Worm (Caenorhabditis elegans) whole organism, mixed stage, embryonic: ENCODE results near the gene str-136.

Experiments
- M03D4.4 ChIP-seq: sonication (generic microtip); optimal IDR thresholded peaks from 2 replicates; lab custom pipeline; 2017; ENCODE audit warnings: mild to moderate bottlenecking, missing genetic modification characterization, missing compliant biosample characterization
- bed-3 ChIP-seq: fragments of 200-800 bp; sonication (Bioruptor generic); optimal IDR thresholded peaks from 3 replicates; lab custom pipeline; 2018; ENCODE audit warnings: mild to moderate bottlenecking, missing genetic modification characterization, moderate library complexity, missing compliant biosample characterization
- blmp-1 ChIP-seq: fragments of 150-350 bp; optimal IDR thresholded peaks from 2 replicates; lab custom pipeline; 2014; ENCODE audit warnings: missing biosample characterization, missing genetic modification characterization
- ceh-39 ChIP-seq: fragments of 150-350 bp; optimal IDR thresholded peaks from 2 replicates; lab custom pipeline; 2014; ENCODE audit warnings: missing biosample characterization, missing genetic modification characterization
- ceh-43 ChIP-seq: fragments of 200-800 bp; sonication (Bioruptor generic); optimal IDR thresholded peaks from 2 replicates; lab custom pipeline; 2018; ENCODE audit warnings: mild to moderate bottlenecking, missing genetic modification characterization, moderate library complexity, missing compliant biosample characterization
- ceh-83 ChIP-seq: fragments of 200-800 bp; sonication (Bioruptor generic); optimal IDR thresholded peaks from 2 replicates; lab custom pipeline; 2018; ENCODE audit warnings: mild to moderate bottlenecking, missing genetic modification characterization, missing compliant biosample characterization
- ces-1 ChIP-seq: fragments of 150-350 bp; optimal IDR thresholded peaks from 2 replicates; lab custom pipeline; 2014; ENCODE audit warnings: missing biosample characterization, missing genetic modification reagents, missing genetic modification characterization
- cnd-1 ChIP-seq: fragments of 200-800 bp; sonication (Bioruptor generic); optimal IDR thresholded peaks from 2 replicates; lab custom pipeline; 2018; ENCODE audit warnings: mild to moderate bottlenecking, missing genetic modification characterization, missing compliant biosample characterization
- drap-1 ChIP-seq: fragments of 200-800 bp; sonication (Bioruptor generic); optimal IDR thresholded peaks from 3 replicates; lab custom pipeline; 2018; ENCODE audit warnings: mild to moderate bottlenecking, missing genetic modification characterization, missing compliant biosample characterization
- elt-1 ChIP-seq: sonication (generic microtip); optimal IDR thresholded peaks from 2 replicates; lab custom pipeline; 2017; ENCODE audit warnings: missing genetic modification characterization, mild to moderate bottlenecking, missing compliant biosample characterization, antibody characterized with exemption, moderate library complexity, borderline replicate concordance; ENCODE audit not compliant: insufficient read depth
- elt-3 ChIP-seq: fragments of 150-350 bp; optimal IDR thresholded peaks from 2 replicates; lab custom pipeline; 2014; ENCODE audit warnings: missing biosample characterization, missing genetic modification characterization
- flh-1 ChIP-seq: fragments of 200-800 bp; sonication (Bioruptor generic); optimal IDR thresholded peaks from 2 replicates; lab custom pipeline; 2018; ENCODE audit warnings: mild to moderate bottlenecking, missing genetic modification characterization, moderate library complexity, missing compliant biosample characterization
- ham-2 ChIP-seq: fragments of 200-800 bp; sonication (Bioruptor generic); optimal IDR thresholded peaks from 2 replicates; lab custom pipeline; 2018; ENCODE audit warnings: mild to moderate bottlenecking, missing genetic modification characterization, missing compliant biosample characterization
- hlh-1 ChIP-seq: fragments of 150-350 bp; optimal IDR thresholded peaks from 2 replicates; lab custom pipeline; 2014; ENCODE audit warnings: missing biosample characterization, missing genetic modification reagents, missing genetic modification characterization
- lin-13 ChIP-seq: fragments of 150-350 bp; optimal IDR thresholded peaks from 2 replicates; lab custom pipeline; 2014; ENCODE audit warnings: missing biosample characterization, missing genetic modification characterization
- lin-32 ChIP-seq: fragments of 200-800 bp; sonication (Bioruptor generic); optimal IDR thresholded peaks from 2 replicates; lab custom pipeline; 2018; ENCODE audit warnings: mild to moderate bottlenecking, missing genetic modification characterization, missing compliant biosample characterization
- mab-5 ChIP-seq: fragments of 150-350 bp; optimal IDR thresholded peaks from 2 replicates; lab custom pipeline; 2014; ENCODE audit warnings: missing biosample characterization, missing genetic modification characterization
- mep-1 ChIP-seq: fragments of 150-350 bp; optimal IDR thresholded peaks from 2 replicates; lab custom pipeline; 2017; ENCODE audit warnings: missing biosample characterization, missing genetic modification reagents, missing genetic modification characterization, inconsistent platforms
- mls-2 ChIP-seq: sonication (generic microtip); optimal IDR thresholded peaks from 2 replicates; lab custom pipeline; 2016; ENCODE audit warnings: mild to moderate bottlenecking, missing genetic modification characterization, moderate library complexity, missing compliant biosample characterization
- nhr-12 ChIP-seq: fragments of 150-350 bp; optimal IDR thresholded peaks from 2 replicates; lab custom pipeline; 2014; ENCODE audit warnings: missing biosample characterization, missing genetic modification characterization
- nhr-2 ChIP-seq: fragments of 150-350 bp; optimal IDR thresholded peaks from 2 replicates; lab custom pipeline; 2014; ENCODE audit warnings: missing biosample characterization, missing genetic modification characterization
- nhr-237 ChIP-seq: fragments of 150-350 bp; optimal IDR thresholded peaks from 2 replicates; lab custom pipeline; 2014; ENCODE audit warnings: missing biosample characterization, missing genetic modification characterization
- nhr-28 ChIP-seq: fragments of 150-350 bp; optimal IDR thresholded peaks from 2 replicates; lab custom pipeline; 2014; ENCODE audit warnings: missing biosample characterization, missing genetic modification characterization
- nhr-76 ChIP-seq: sonication (generic microtip); optimal IDR thresholded peaks from 2 replicates; lab custom pipeline; 2017; ENCODE audit warnings: missing biosample characterization, missing genetic modification characterization
- pha-4 ChIP-seq: fragments of 150-350 bp; optimal IDR thresholded peaks from 2 replicates; lab custom pipeline; 2018; ENCODE audit warnings: missing biosample characterization, missing genetic modification reagents, missing genetic modification characterization
- sem-2 ChIP-seq: fragments of 200-800 bp; sonication (Bioruptor generic); optimal IDR thresholded peaks from 2 replicates; lab custom pipeline; 2018; ENCODE audit warnings: mild to moderate bottlenecking, missing genetic modification characterization, missing compliant biosample characterization
- snpc-4 ChIP-seq: fragments of 150-350 bp; optimal IDR thresholded peaks from 2 replicates; lab custom pipeline; 2014; ENCODE audit warnings: missing biosample characterization, missing genetic modification characterization
- sptf-1 ChIP-seq: sonication (generic microtip); optimal IDR thresholded peaks from 2 replicates; lab custom pipeline; 2017; ENCODE audit warnings: mild to moderate bottlenecking, missing genetic modification characterization, moderate library complexity, missing compliant biosample characterization
- tbx-8 ChIP-seq: fragments of 200-800 bp; sonication (Bioruptor generic); optimal IDR thresholded peaks from 2 replicates; lab custom pipeline; 2018; ENCODE audit warnings: mild to moderate bottlenecking, missing genetic modification characterization, moderate library complexity, missing compliant biosample characterization
- unc-120 ChIP-seq: sonication (generic microtip); optimal IDR thresholded peaks from 2 replicates; lab custom pipeline; 2017; ENCODE audit warnings: missing genetic modification characterization, missing compliant biosample characterization; ENCODE audit not compliant: poor library complexity, severe bottlenecking
- unc-39 ChIP-seq: fragments of 150-350 bp; optimal IDR thresholded peaks from 2 replicates; lab custom pipeline; 2014; ENCODE audit warnings: missing biosample characterization, missing genetic modification characterization
- unc-62 ChIP-seq: fragments of 150-350 bp; optimal IDR thresholded peaks from 2 replicates; lab custom pipeline; 2014; ENCODE audit warnings: missing biosample characterization, missing genetic modification reagents, missing genetic modification characterization
- zip-8 ChIP-seq: fragments of 150-350 bp; optimal IDR thresholded peaks from 2 replicates; lab custom pipeline; 2014; ENCODE audit warnings: missing biosample characterization, missing genetic modification characterization
- ztf-11 ChIP-seq: fragments of 150-350 bp; optimal IDR thresholded peaks from 2 replicates; lab custom pipeline; 2014; ENCODE audit warnings: missing biosample characterization, missing genetic modification characterization

Gene str-136

ce11 chrV:8307681-8308080 is 29.0 kb upstream of the str-136 start, which contains the start of gene clec-218:
Gene clec-218 (plus strand): TSS chrV:8307942.
- TF ChIP-seq mep-1 (tag; lab: Kevin White, UChicago) (no peak), zip-8 (tag; lab: Kevin White, UChicago) (no peak), bed-3 (no peak), blmp-1 (no peak), sem-2 (GFP tag; lab: Kevin White, UChicago) (no peak), nhr-12 (tag; lab: Kevin White, UChicago) (no peak), unc-39 (no peak), ztf-11 (tag; lab: Kevin White, UChicago) (no peak), ceh-39 (no peak), drap-1 (GFP tag; lab: Kevin White, UChicago) (no peak), nhr-28 (no peak), tbx-8 (GFP tag; lab: Kevin White, UChicago) (no peak), lin-32 (GFP tag; lab: Kevin White, UChicago) (no peak), nhr-76 (tag; lab: Kevin White, UChicago) (no peak), unc-120 (no peak), ces-1 (GFP tag; lab: Kevin White, UChicago) (no peak), ceh-43 (no peak), elt-1 (tag; lab: Kevin White, UChicago) (no peak), ham-2 (GFP tag; lab: Kevin White, UChicago) (no peak)

- TF ChIP-seq drap-1 (GFP tag; lab: Kevin White, UChicago) (no peak), mep-1 (tag; lab: Kevin White, UChicago) (no peak), unc-62 (GFP tag; lab: Kevin White, UChicago) (no peak), hlh-1 (tag; lab: Kevin White, UChicago) (no peak), flh-1 (no peak), nhr-28 (no peak), unc-120 (no peak), bed-3 (no peak), sptf-1 (tag; lab: Kevin White, UChicago) (no peak), pha-4 (no peak), snpc-4 (tag; lab: Kevin White, UChicago) (no peak), unc-39 (no peak), sem-2 (GFP tag; lab: Kevin White, UChicago) (no peak)
These were observed 28.3 kb upstream of the str-136 start for ce11 chrV:8307013-8307412.

ce11 chrV:8306366-8306765 is 27.6 kb upstream of the str-136 start, which contains the start of gene W02D7.8:
Gene W02D7.8 (minus strand): TSS chrV:8306466.
- TF ChIP-seq mls-2 (tag; lab: Kevin White, UChicago) (no peak), ham-2 (GFP tag; lab: Kevin White, UChicago) (no peak), lin-13 (tag; lab: Kevin White, UChicago) (no peak), flh-1 (no peak), sem-2 (GFP tag; lab: Kevin White, UChicago) (no peak), hlh-1 (tag; lab: Kevin White, UChicago) (no peak), bed-3 (no peak)

ce11 chrV:8305940-8306339 is 27.2 kb upstream of the str-136 start:
- TF ChIP-seq ceh-43: no peak
- TF ChIP-seq sem-2 (GFP tag; lab: Kevin White, UChicago): no peak
- no peak for TF ChIP-seq tbx-8 (GFP tag; lab: Kevin White, UChicago)
- no peak for TF ChIP-seq cnd-1 (tag; lab: Kevin White, UChicago)
- TF ChIP-seq nhr-12 (tag; lab: Kevin White, UChicago): no peak
- no peak for TF ChIP-seq unc-62 (GFP tag; lab: Kevin White, UChicago)
- no peak for TF ChIP-seq elt-1 (tag; lab: Kevin White, UChicago)
- no peak for TF ChIP-seq ceh-83 (GFP tag; lab: Kevin White, UChicago)

ce11 chrV:8304461-8305195 is 25.9 kb upstream of the str-136 start, which contains the start of gene W02D7.11:
Gene W02D7.11 (minus strand): TSS chrV:8304511.
- no peak for TF ChIP-seq bed-3
- TF ChIP-seq ztf-11 (tag; lab: Kevin White, UChicago): no peak
- TF ChIP-seq lin-13 (tag; lab: Kevin White, UChicago): no peak
- TF ChIP-seq nhr-237 (tag; lab: Kevin White, UChicago): no peak
- TF ChIP-seq tbx-8 (GFP tag; lab: Kevin White, UChicago): no peak
- no peak for TF ChIP-seq mep-1 (tag; lab: Kevin White, UChicago)
- TF ChIP-seq nhr-76 (tag; lab: Kevin White, UChicago): no peak
- no peak for TF ChIP-seq M03D4.4
- no peak for TF ChIP-seq nhr-2 (tag; lab: Kevin White, UChicago)
- no peak for TF ChIP-seq mab-5 (tag; lab: Kevin White, UChicago)
- no peak for TF ChIP-seq ces-1 (GFP tag; lab: Kevin White, UChicago)
- TF ChIP-seq lin-32 (GFP tag; lab: Kevin White, UChicago): no peak
- no peak for TF ChIP-seq ham-2 (GFP tag; lab: Kevin White, UChicago)
- TF ChIP-seq nhr-28: no peak
- no peak for TF ChIP-seq mls-2 (tag; lab: Kevin White, UChicago)
- TF ChIP-seq hlh-1 (tag; lab: Kevin White, UChicago): no peak
- no peak for TF ChIP-seq cnd-1 (tag; lab: Kevin White, UChicago)
- no peak for TF ChIP-seq elt-3 (tag; lab: Kevin White, UChicago)
- no peak for TF ChIP-seq blmp-1
- TF ChIP-seq zip-8 (tag; lab: Kevin White, UChicago): no peak
